Comparison of ENCODE assay signal across 1 fruit fly cellular context in the genomic region with DNA sequence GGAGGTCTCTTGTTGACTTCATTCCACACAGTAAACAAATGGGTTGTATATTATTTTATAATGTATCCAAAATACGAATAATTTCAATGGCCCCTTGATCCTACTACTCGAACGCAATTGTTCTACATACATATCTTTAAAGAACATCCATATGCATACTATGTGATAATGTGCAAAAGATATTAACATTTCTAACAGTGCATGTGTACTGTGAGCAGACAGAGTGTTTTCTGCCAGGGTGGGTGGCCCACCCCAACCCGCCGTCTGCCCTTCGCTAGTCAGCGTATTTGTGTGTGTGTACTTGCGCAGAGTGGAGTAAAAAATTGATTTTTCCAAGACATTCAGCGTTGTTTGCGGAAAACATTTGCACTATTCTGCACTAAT.
TF ChIP-seq lines count a peak whose summit lies in the region.

No protein-coding gene starts in this region.

TF ChIP-seq in whole organism, embryonic, 481 proteins besides CTCF, POLR2A, EP300 and RAD21 (continued from another document and continues in another):
- TF ChIP-seq HmgD (GFP tag; optimal IDR thresholded peaks at IDR 0.05; lab: Kevin White, UChicago) (no peak), Aef1 (GFP tag; IDR thresholded peaks at IDR 0.05; lab: Robert Waterston, UW) (peak; percentile 69), Sin3A (optimal IDR thresholded peaks at IDR 0.05; lab: Kevin White, UChicago) (no peak), gfzf (GFP tag; optimal IDR thresholded peaks at IDR 0.05; lab: Kevin White, UChicago) (no peak), CG13775 (GFP tag; optimal IDR thresholded peaks at IDR 0.05; lab: Kevin White, UChicago) (no peak), pfk (GFP tag; optimal IDR thresholded peaks at IDR 0.05; lab: Kevin White, UChicago) (no peak), maf-S (GFP tag; optimal IDR thresholded peaks at IDR 0.05; lab: Kevin White, UChicago) (no peak), B-H1 (GFP tag; IDR thresholded peaks at IDR 0.05; lab: Robert Waterston, UW) (peak; percentile 74), CG9437 (GFP tag; optimal IDR thresholded peaks at IDR 0.05; lab: Kevin White, UChicago) (peak; percentile 8), CG17568 (GFP tag; optimal IDR thresholded peaks at IDR 0.05; lab: Kevin White, UChicago) (peak; percentile 4), Dref (GFP tag; IDR thresholded peaks at IDR 0.05; lab: Robert Waterston, UW) (no peak), CG11695 (GFP tag; IDR thresholded peaks at IDR 0.05; lab: Robert Waterston, UW) (peak; percentile 79), shn (GFP tag; optimal IDR thresholded peaks at IDR 0.05; lab: Kevin White, UChicago) (peak; percentile 18), CG32532 (GFP tag; IDR thresholded peaks at IDR 0.05; lab: Robert Waterston, UW) (peak; percentile 79), CG9876 (GFP tag; optimal IDR thresholded peaks at IDR 0.05; lab: Kevin White, UChicago) (peak; percentile 8), croc (GFP tag; conservative IDR thresholded peaks at IDR 0.05; lab: Robert Waterston, UW) (no peak), Spps (tag; optimal IDR thresholded peaks at IDR 0.05; lab: Kevin White, UChicago) (peak; percentile 4), phol (tag; optimal IDR thresholded peaks at IDR 0.05; lab: Kevin White, UChicago) (peak; percentile 31), Bdp1 (GFP tag; optimal IDR thresholded peaks at IDR 0.05; lab: Kevin White, UChicago) (no peak), sqz (GFP tag; optimal IDR thresholded peaks at IDR 0.05; lab: Kevin White, UChicago) (no peak), CG6175 (GFP tag; IDR thresholded peaks at IDR 0.05; lab: Robert Waterston, UW) (no peak), aop (GFP tag; IDR thresholded peaks at IDR 0.05; lab: Robert Waterston, UW) (0 out of 2 replicates have a peak, but pooled peaks have one; percentile 33), slp2 (GFP tag; optimal IDR thresholded peaks at IDR 0.05; lab: Kevin White, UChicago) (no peak), E2f2 (GFP tag; IDR thresholded peaks at IDR 0.05; lab: Robert Waterston, UW) (no peak), CG18262 (tag; optimal IDR thresholded peaks at IDR 0.05; lab: Kevin White, UChicago) (peak; percentile 22), CG18619 (GFP tag; optimal IDR thresholded peaks at IDR 0.05; lab: Kevin White, UChicago) (no peak), CG6689 (GFP tag; IDR thresholded peaks at IDR 0.05; lab: Robert Waterston, UW) (peak; percentile 70), CG8089 (GFP tag; optimal IDR thresholded peaks at IDR 0.05; lab: Kevin White, UChicago) (no peak), TFAM (GFP tag; optimal IDR thresholded peaks at IDR 0.05; lab: Kevin White, UChicago) (no peak), Hand (GFP tag; optimal IDR thresholded peaks at IDR 0.05; lab: Kevin White, UChicago) (no peak), HHEX (GFP tag; optimal IDR thresholded peaks at IDR 0.05; lab: Kevin White, UChicago) (peak; percentile 36), CG30403 (GFP tag; optimal IDR thresholded peaks at IDR 0.05; lab: Kevin White, UChicago) (no peak), CG3407 (GFP tag; optimal IDR thresholded peaks at IDR 0.05; lab: Kevin White, UChicago) (no peak), CG13287 (GFP tag; IDR thresholded peaks at IDR 0.05; lab: Robert Waterston, UW; ENCODE audit: partially characterized antibody) (no peak), Lpt (GFP tag; optimal IDR thresholded peaks at IDR 0.05; lab: Kevin White, UChicago) (no peak), CG8359 (GFP tag; optimal IDR thresholded peaks at IDR 0.05; lab: Kevin White, UChicago; ENCODE audit: borderline replicate concordance) (no peak), CG10565 (GFP tag; optimal IDR thresholded peaks at IDR 0.05; lab: Kevin White, UChicago) (no peak), grn (GFP tag; optimal IDR thresholded peaks at IDR 0.05; lab: Kevin White, UChicago) (no peak), luna (GFP tag; optimal IDR thresholded peaks at IDR 0.05; lab: Kevin White, UChicago) (no peak), knrl (GFP tag; IDR thresholded peaks at IDR 0.05; lab: Robert Waterston, UW; ENCODE audit: partially characterized antibody) (no peak), CG10366 (GFP tag; IDR thresholded peaks at IDR 0.05; lab: Robert Waterston, UW) (peak; percentile 75), vfl (GFP tag; optimal IDR thresholded peaks at IDR 0.05; lab: Kevin White, UChicago) (peak; percentile 34), hb (GFP tag; IDR thresholded peaks at IDR 0.05; lab: Robert Waterston, UW; ENCODE audit: partially characterized antibody) (no peak), CG10462 (GFP tag; optimal IDR thresholded peaks at IDR 0.05; lab: Kevin White, UChicago) (no peak), z (GFP tag; IDR thresholded peaks at IDR 0.05; lab: Robert Waterston, UW) (no peak), fd3F (GFP tag; optimal IDR thresholded peaks at IDR 0.05; lab: Kevin White, UChicago) (peak; percentile 17), CG17328 (GFP tag; IDR thresholded peaks at IDR 0.05; lab: Robert Waterston, UW) (peak; percentile 79), Scr (GFP tag; IDR thresholded peaks at IDR 0.05; lab: Robert Waterston, UW; ENCODE audit: partially characterized antibody) (no peak), GATAe (GFP tag; conservative IDR thresholded peaks at IDR 0.05; lab: Robert Waterston, UW) (no peak), unpg (GFP tag; optimal IDR thresholded peaks at IDR 0.05; lab: Kevin White, UChicago) (peak; percentile 74), hkb (optimal IDR thresholded peaks at IDR 0.05; lab: Kevin White, UChicago) (no peak), hkb (GFP tag; IDR thresholded peaks at IDR 0.05; lab: Robert Waterston, UW) (peak; percentile 80), ab (GFP tag; optimal IDR thresholded peaks at IDR 0.05; lab: Kevin White, UChicago) (no peak), trem (tag; optimal IDR thresholded peaks at IDR 0.05; lab: Kevin White, UChicago) (peak; percentile 22), nerfin-2 (GFP tag; IDR thresholded peaks at IDR 0.05; lab: Robert Waterston, UW; ENCODE audit: partially characterized antibody) (no peak), Dbx (GFP tag; IDR thresholded peaks at IDR 0.05; lab: Robert Waterston, UW) (peak; percentile 59), Asciz (GFP tag; optimal IDR thresholded peaks at IDR 0.05; lab: Kevin White, UChicago) (peak; percentile 22), Gsc (GFP tag; IDR thresholded peaks at IDR 0.05; lab: Robert Waterston, UW) (peak; percentile 30; the same call in 1 of the 2 replicates), CG18476 (GFP tag; optimal IDR thresholded peaks at IDR 0.05; lab: Kevin White, UChicago) (no peak), twi (tag; optimal IDR thresholded peaks at IDR 0.05; lab: Kevin White, UChicago) (no peak), kay (GFP tag; optimal IDR thresholded peaks at IDR 0.05; lab: Kevin White, UChicago) (no peak), Sox102F (GFP tag; optimal IDR thresholded peaks at IDR 0.05; lab: Kevin White, UChicago) (peak; percentile 70), CG18764 (GFP tag; optimal IDR thresholded peaks at IDR 0.05; lab: Kevin White, UChicago) (peak; percentile 0), ssp (GFP tag; IDR thresholded peaks at IDR 0.05; lab: Robert Waterston, UW) (no peak), eyg (GFP tag; optimal IDR thresholded peaks at IDR 0.05; lab: Kevin White, UChicago) (no peak), CG31365 (tag; optimal IDR thresholded peaks at IDR 0.05; lab: Kevin White, UChicago) (peak; percentile 7), CG15601 (tag; optimal IDR thresholded peaks at IDR 0.05; lab: Kevin White, UChicago) (no peak), caup (GFP tag; optimal IDR thresholded peaks at IDR 0.05; lab: Kevin White, UChicago; ENCODE audit: severe bottlenecking) (peak; percentile 62), Nf-YA (GFP tag; IDR thresholded peaks at IDR 0.05; lab: Robert Waterston, UW) (0 out of 2 replicates have a peak, but pooled peaks have one; percentile 8), CG14965 (GFP tag; optimal IDR thresholded peaks at IDR 0.05; lab: Kevin White, UChicago; ENCODE audit: borderline replicate concordance) (no peak), CG17912 (GFP tag; optimal IDR thresholded peaks at IDR 0.05; lab: Kevin White, UChicago) (no peak), en (GFP tag; optimal IDR thresholded peaks at IDR 0.05; lab: Kevin White, UChicago) (no peak), CG13894 (tag; optimal IDR thresholded peaks at IDR 0.05; lab: Kevin White, UChicago) (no peak), CG33557 (GFP tag; optimal IDR thresholded peaks at IDR 0.05; lab: Kevin White, UChicago) (no peak), NFAT (GFP tag; IDR thresholded peaks at IDR 0.05; lab: Robert Waterston, UW) (0 out of 2 replicates have a peak, but pooled peaks have one; percentile 34), NfI (GFP tag; optimal IDR thresholded peaks at IDR 0.05; lab: Kevin White, UChicago) (peak; percentile 75), HLH4C (GFP tag; IDR thresholded peaks at IDR 0.05; lab: Robert Waterston, UW; ENCODE audit: partially characterized antibody) (no peak), CG6254 (GFP tag; optimal IDR thresholded peaks at IDR 0.05; lab: Kevin White, UChicago) (no peak), CG14667 (GFP tag; IDR thresholded peaks at IDR 0.05; lab: Robert Waterston, UW) (peak; percentile 67), Dfd (GFP tag; optimal IDR thresholded peaks at IDR 0.05; lab: Kevin White, UChicago) (no peak), CG9797 (GFP tag; optimal IDR thresholded peaks at IDR 0.05; lab: Kevin White, UChicago) (no peak), tup (GFP tag; optimal IDR thresholded peaks at IDR 0.05; lab: Kevin White, UChicago) (peak; percentile 33), Max (GFP tag; optimal IDR thresholded peaks at IDR 0.05; lab: Kevin White, UChicago) (no peak), Hsf (GFP tag; optimal IDR thresholded peaks at IDR 0.05; lab: Kevin White, UChicago) (peak; percentile 37), cad (GFP tag; optimal IDR thresholded peaks at IDR 0.05; lab: Kevin White, UChicago) (no peak), Sry-δ (GFP tag; optimal IDR thresholded peaks at IDR 0.05; lab: Kevin White, UChicago) (no peak), Hmx (GFP tag; optimal IDR thresholded peaks at IDR 0.05; lab: Kevin White, UChicago) (peak; percentile 6), CG11504 (tag; optimal IDR thresholded peaks at IDR 0.05; lab: Kevin White, UChicago) (peak; percentile 23), ewg (GFP tag; optimal IDR thresholded peaks at IDR 0.05; lab: Kevin White, UChicago) (peak; percentile 71), CG1233 (GFP tag; optimal IDR thresholded peaks at IDR 0.05; lab: Kevin White, UChicago) (peak; percentile 15), pan (optimal IDR thresholded peaks at IDR 0.05; lab: Kevin White, UChicago) (no peak), pan (GFP tag; optimal IDR thresholded peaks at IDR 0.05 in 1 of 2, IDR thresholded peaks at IDR 0.05 in 1 of 2) (peak in 1 of 2 experiments; percentile 81), CG10979 (tag; optimal IDR thresholded peaks at IDR 0.05; lab: Kevin White, UChicago) (peak; percentile 29), ttk (GFP tag; IDR thresholded peaks at IDR 0.05; lab: Robert Waterston, UW) (peak; percentile 81), Nf-YC (tag; optimal IDR thresholded peaks at IDR 0.05; lab: Kevin White, UChicago) (no peak), CG16863 (GFP tag; optimal IDR thresholded peaks at IDR 0.05; lab: Kevin White, UChicago) (no peak), chif (GFP tag; optimal IDR thresholded peaks at IDR 0.05; lab: Kevin White, UChicago) (peak in 1 of 2 experiments; percentile 2), CkIIα-i1 (GFP tag; IDR thresholded peaks at IDR 0.05; lab: Robert Waterston, UW) (peak; percentile 22; the same call in 1 of the 2 replicates), BtbVII (GFP tag; optimal IDR thresholded peaks at IDR 0.05; lab: Kevin White, UChicago) (no peak), corto (GFP tag; optimal IDR thresholded peaks at IDR 0.05; lab: Kevin White, UChicago) (peak; percentile 85), gsb-n (tag; optimal IDR thresholded peaks at IDR 0.05; lab: Kevin White, UChicago) (no peak), CG2712 (tag; optimal IDR thresholded peaks at IDR 0.05; lab: Kevin White, UChicago) (peak; percentile 59), pita (GFP tag; optimal IDR thresholded peaks at IDR 0.05; lab: Kevin White, UChicago) (no peak), CG5180 (GFP tag; optimal IDR thresholded peaks at IDR 0.05; lab: Kevin White, UChicago) (no peak), HLHmδ (GFP tag; optimal IDR thresholded peaks at IDR 0.05; lab: Kevin White, UChicago) (no peak), CG4820 (GFP tag; optimal IDR thresholded peaks at IDR 0.05; lab: Kevin White, UChicago) (peak; percentile 53), D (optimal IDR thresholded peaks at IDR 0.05; lab: Kevin White, UChicago) (no peak), D (GFP tag; optimal IDR thresholded peaks at IDR 0.05; lab: Kevin White, UChicago) (no peak), tio (GFP tag; optimal IDR thresholded peaks at IDR 0.05; lab: Kevin White, UChicago) (peak; percentile 23), odd (GFP tag; optimal IDR thresholded peaks at IDR 0.05; lab: Kevin White, UChicago) (no peak), ATbp (GFP tag; optimal IDR thresholded peaks at IDR 0.05; lab: Kevin White, UChicago) (peak; percentile 76), cato (GFP tag; optimal IDR thresholded peaks at IDR 0.05; lab: Kevin White, UChicago; ENCODE audit: borderline replicate concordance) (no peak), Camta (GFP tag; optimal IDR thresholded peaks at IDR 0.05; lab: Kevin White, UChicago) (no peak), CG17612 (GFP tag; IDR thresholded peaks at IDR 0.05; lab: Robert Waterston, UW) (peak; percentile 52), NC2β (GFP tag; optimal IDR thresholded peaks at IDR 0.05; lab: Kevin White, UChicago) (no peak), Ets65A (GFP tag; lab: Kevin White, UChicago) (no peak), vnd (GFP tag; IDR thresholded peaks at IDR 0.05; lab: Robert Waterston, UW; ENCODE audit: partially characterized antibody) (no peak), CG6791 (GFP tag; IDR thresholded peaks at IDR 0.05; lab: Robert Waterston, UW; ENCODE audit: partially characterized antibody) (no peak), jigr1 (GFP tag; IDR thresholded peaks at IDR 0.05; lab: Robert Waterston, UW) (peak; percentile 51; the same call in 2 of the 3 replicates), Meics (GFP tag; optimal IDR thresholded peaks at IDR 0.05; lab: Kevin White, UChicago) (no peak), scrt (GFP tag; optimal IDR thresholded peaks at IDR 0.05; lab: Kevin White, UChicago) (no peak), Hr39 (optimal IDR thresholded peaks at IDR 0.05; lab: Kevin White, UChicago) (no peak), CG17186 (GFP tag; optimal IDR thresholded peaks at IDR 0.05; lab: Kevin White, UChicago) (peak; percentile 12), gsb (GFP tag; IDR thresholded peaks at IDR 0.05; lab: Robert Waterston, UW) (no peak), zfh1 (GFP tag; IDR thresholded peaks at IDR 0.05; lab: Robert Waterston, UW) (peak; percentile 87), NK7.1 (GFP tag; optimal IDR thresholded peaks at IDR 0.05; lab: Kevin White, UChicago) (no peak), Six4 (GFP tag; optimal IDR thresholded peaks at IDR 0.05; lab: Kevin White, UChicago) (peak; percentile 19), CG3726 (GFP tag; IDR thresholded peaks at IDR 0.05; lab: Robert Waterston, UW) (peak; percentile 64; the same call in 1 of the 3 replicates)
